Fruit fly (Drosophila melanogaster) whole organism, embryonic: ENCODE data around the gene Cys.

Source experiments
- Abd-B ChIP-seq: fragments of 200-800 bp; sonication (Bioruptor generic); optimal IDR thresholded peaks from 2 replicates; lab custom pipeline; 2018; ENCODE audit warnings: missing biosample characterization, mild to moderate bottlenecking, missing genetic modification characterization, moderate library complexity
- B-H1 ChIP-seq: fragments of 200-800 bp; sonication (Bioruptor generic); IDR thresholded peaks from 3 replicates; pipeline ENCODE4 v1.3.6; 2022; ENCODE audit warnings: missing biosample characterization, missing genetic modification characterization
- Bdp1 ChIP-seq: fragments of 200-800 bp; sonication (Bioruptor generic); optimal IDR thresholded peaks from 3 replicates; lab custom pipeline; 2016; ENCODE audit warnings: missing biosample characterization, missing genetic modification characterization
- CG10147 ChIP-seq: fragments of 200-800 bp; sonication (Bioruptor generic); optimal IDR thresholded peaks from 2 replicates; lab custom pipeline; 2019; ENCODE audit warnings: missing biosample characterization, mild to moderate bottlenecking, missing genetic modification characterization, moderate library complexity
- CG10209 ChIP-seq: fragments of 200-800 bp; sonication (Bioruptor generic); optimal IDR thresholded peaks from 3 replicates; lab custom pipeline; 2017; ENCODE audit warnings: missing biosample characterization, mild to moderate bottlenecking, missing genetic modification characterization, missing genetic modification reagents
- CG10267 ChIP-seq: fragments of 200-800 bp; sonication (Bioruptor generic); optimal IDR thresholded peaks from 2 replicates; lab custom pipeline; 2018; ENCODE audit warnings: missing biosample characterization, mild to moderate bottlenecking, missing genetic modification characterization, moderate library complexity
- CG10431 ChIP-seq: fragments of 200-800 bp; sonication (Bioruptor generic); optimal IDR thresholded peaks from 3 replicates; lab custom pipeline; 2018; ENCODE audit warnings: missing biosample characterization, mild to moderate bottlenecking, missing genetic modification characterization
- CG10462 ChIP-seq: fragments of 200-800 bp; sonication (Bioruptor generic); optimal IDR thresholded peaks from 2 replicates; lab custom pipeline; 2016; ENCODE audit warnings: missing biosample characterization, missing genetic modification characterization
- CG12659 ChIP-seq: fragments of 200-800 bp; sonication (Bioruptor generic); optimal IDR thresholded peaks from 3 replicates; lab custom pipeline; 2017; ENCODE audit warnings: mild to moderate bottlenecking, missing biosample characterization, missing genetic modification reagents, missing genetic modification characterization
- CG14710 ChIP-seq: fragments of 200-800 bp; sonication (Bioruptor generic); optimal IDR thresholded peaks from 3 replicates; lab custom pipeline; 2019; ENCODE audit warnings: missing biosample characterization, mild to moderate bottlenecking, missing genetic modification characterization, moderate library complexity
- CG15601 ChIP-seq: fragments of 200-800 bp; sonication (Bioruptor generic); optimal IDR thresholded peaks from 3 replicates; lab custom pipeline; 2019; ENCODE audit warnings: missing biosample characterization, mild to moderate bottlenecking, missing genetic modification characterization, moderate library complexity
- CG16813 ChIP-seq: fragments of 200-800 bp; sonication (Bioruptor generic); IDR thresholded peaks from 3 replicates; pipeline ENCODE4 v1.3.6; 2022; ENCODE audit warnings: missing biosample characterization, missing genetic modification characterization; ENCODE audit not compliant: partially characterized antibody
- CG16815 ChIP-seq: fragments of 200-800 bp; sonication (Bioruptor generic); optimal IDR thresholded peaks from 3 replicates; lab custom pipeline; 2017; ENCODE audit warnings: missing biosample characterization, mild to moderate bottlenecking, missing genetic modification characterization
- CG33213 ChIP-seq: fragments of 200-800 bp; sonication (Bioruptor generic); optimal IDR thresholded peaks from 3 replicates; lab custom pipeline; 2016; ENCODE audit warnings: missing biosample characterization, missing genetic modification characterization
- CG4854 ChIP-seq: fragments of 200-800 bp; sonication (Bioruptor generic); optimal IDR thresholded peaks from 2 replicates; lab custom pipeline; 2016; ENCODE audit warnings: missing biosample characterization, missing genetic modification characterization, inconsistent platforms
- CG7372 ChIP-seq: fragments of 200-800 bp; sonication (Bioruptor generic); IDR thresholded peaks from 2 replicates; pipeline ENCODE4 v1.3.6; 2022; ENCODE audit warnings: missing biosample characterization, missing genetic modification characterization
- CG8281 ChIP-seq: fragments of 200-800 bp; sonication (Bioruptor generic); optimal IDR thresholded peaks from 2 replicates; lab custom pipeline; 2018; ENCODE audit warnings: missing biosample characterization, mild to moderate bottlenecking, missing genetic modification characterization, moderate library complexity
- CG8359 ChIP-seq: fragments of 200-800 bp; sonication (Bioruptor generic); optimal IDR thresholded peaks from 2 replicates; lab custom pipeline; 2017; ENCODE audit warnings: missing biosample characterization, mild to moderate bottlenecking, missing genetic modification characterization, borderline replicate concordance
- CG8924 ChIP-seq: fragments of 200-800 bp; optimal IDR thresholded peaks from 3 replicates; lab custom pipeline; 2019; ENCODE audit warnings: missing biosample characterization, mild to moderate bottlenecking, missing genetic modification characterization, moderate library complexity
- CG9437 ChIP-seq: fragments of 200-800 bp; sonication (Bioruptor generic); optimal IDR thresholded peaks from 2 replicates; lab custom pipeline; 2018; ENCODE audit warnings: missing biosample characterization, mild to moderate bottlenecking, missing genetic modification characterization
- CoRest ChIP-seq: fragments of 200-800 bp; sonication (Bioruptor generic); optimal IDR thresholded peaks from 3 replicates; lab custom pipeline; 2018; ENCODE audit warnings: missing biosample characterization, mild to moderate bottlenecking, missing genetic modification characterization, moderate library complexity
- Dip3 ChIP-seq: fragments of 200-800 bp; sonication (Bioruptor generic); optimal IDR thresholded peaks from 3 replicates; lab custom pipeline; 2016; ENCODE audit warnings: missing biosample characterization, missing genetic modification characterization
- ERR ChIP-seq: fragments of 200-800 bp; sonication (Bioruptor generic); optimal IDR thresholded peaks from 2 replicates; lab custom pipeline; 2016; ENCODE audit warnings: missing biosample characterization, missing genetic modification characterization
- Gug ChIP-seq: fragments of 200-800 bp; sonication (Bioruptor generic); IDR thresholded peaks from 4 replicates; pipeline ENCODE4 v1.3.6; 2022; ENCODE audit warnings: missing biosample characterization, missing genetic modification characterization
- Mrtf ChIP-seq: fragments of 200-800 bp; sonication (Bioruptor generic); IDR thresholded peaks from 3 replicates; pipeline ENCODE4 v1.3.6; 2022; ENCODE audit warnings: missing biosample characterization, missing genetic modification characterization
- Nf-YB ChIP-seq: fragments of 200-800 bp; sonication (Bioruptor generic); optimal IDR thresholded peaks from 3 replicates; lab custom pipeline; 2019; ENCODE audit warnings: missing biosample characterization, mild to moderate bottlenecking, missing genetic modification characterization, moderate library complexity
- Ptx1 ChIP-seq: fragments of 200-800 bp; sonication (Bioruptor generic); IDR thresholded peaks from 2 replicates; pipeline ENCODE4 v1.3.6; 2022; ENCODE audit warnings: missing biosample characterization, missing genetic modification characterization
- Ravus ChIP-seq: fragments of 200-800 bp; sonication (Bioruptor generic); IDR thresholded peaks from 2 replicates; pipeline ENCODE4 v1.3.6; 2022; ENCODE audit warnings: missing biosample characterization, missing genetic modification characterization
- Usf ChIP-seq: fragments of 200-800 bp; sonication (Bioruptor generic); optimal IDR thresholded peaks from 2 replicates; lab custom pipeline; 2017; ENCODE audit warnings: missing genotype, missing biosample characterization, missing genetic modification characterization
- Xbp1 ChIP-seq: fragments of 200-800 bp; sonication (Bioruptor generic); optimal IDR thresholded peaks from 3 replicates; lab custom pipeline; 2016; ENCODE audit warnings: missing biosample characterization, mild to moderate bottlenecking, missing genetic modification characterization
- ap ChIP-seq: fragments of 200-800 bp; sonication (Bioruptor generic); IDR thresholded peaks from 2 replicates; pipeline ENCODE4 v1.3.6; 2022; ENCODE audit warnings: missing biosample characterization, missing genetic modification characterization
- ato ChIP-seq: fragments of 200-800 bp; sonication (Bioruptor generic); IDR thresholded peaks from 2 replicates; pipeline ENCODE4 v1.3.6; 2022; ENCODE audit warnings: missing biosample characterization, missing genetic modification characterization; ENCODE audit not compliant: partially characterized antibody
- bbx ChIP-seq: fragments of 200-800 bp; sonication (Bioruptor generic); IDR thresholded peaks from 2 replicates; pipeline ENCODE4 v1.3.6; 2022; ENCODE audit warnings: missing biosample characterization, missing genetic modification characterization; ENCODE audit not compliant: partially characterized antibody
- chinmo ChIP-seq: fragments of 200-800 bp; sonication (Bioruptor generic); IDR thresholded peaks from 4 replicates; pipeline ENCODE4 v1.3.6; 2022; ENCODE audit warnings: missing biosample characterization, missing genetic modification characterization; ENCODE audit not compliant: partially characterized antibody
- eyg ChIP-seq: fragments of 200-800 bp; sonication (Bioruptor generic); optimal IDR thresholded peaks from 3 replicates; lab custom pipeline; 2016; ENCODE audit warnings: missing biosample characterization, missing genetic modification characterization
- gce ChIP-seq: fragments of 200-800 bp; sonication (Bioruptor generic); IDR thresholded peaks from 3 replicates; pipeline ENCODE4 v1.3.6; 2022; ENCODE audit warnings: missing biosample characterization, missing genetic modification characterization
- hbn ChIP-seq: fragments of 200-800 bp; sonication (Bioruptor generic); IDR thresholded peaks from 2 replicates; pipeline ENCODE4 v1.3.6; 2022; ENCODE audit warnings: missing biosample characterization, missing genetic modification characterization; ENCODE audit not compliant: partially characterized antibody
- hkb ChIP-seq, 2 experiments: fragments of 200-800 bp in 1 of 2; fragments of >200 bp in 1 of 2; sonication (Bioruptor generic) in 1 of 2; IDR thresholded peaks in 1 of 2; optimal IDR thresholded peaks in 1 of 2; 2 replicates each; pipeline versions ENCODE4 v1.3.6 to Lab custom; 2017 to 2022; ENCODE audit warnings: missing biosample characterization in 1 of 2, missing genetic modification characterization in 1 of 2
- jing ChIP-seq: fragments of 200-800 bp; sonication (Bioruptor generic); optimal IDR thresholded peaks from 2 replicates; lab custom pipeline; 2018; ENCODE audit warnings: missing biosample characterization, mild to moderate bottlenecking, missing genetic modification characterization
- ken ChIP-seq: fragments of 200-800 bp; sonication (Bioruptor generic); IDR thresholded peaks from 3 replicates; pipeline ENCODE4 v1.3.6; 2022; ENCODE audit warnings: missing biosample characterization, missing genetic modification characterization
- kni ChIP-seq: fragments of 200-800 bp; sonication (Bioruptor generic); optimal IDR thresholded peaks from 3 replicates; lab custom pipeline; 2017; ENCODE audit warnings: mild to moderate bottlenecking, missing biosample characterization, missing genetic modification reagents, missing genetic modification characterization
- maf-S ChIP-seq: fragments of 200-800 bp; sonication (Bioruptor generic); optimal IDR thresholded peaks from 2 replicates; lab custom pipeline; 2016; ENCODE audit warnings: missing biosample characterization, missing genetic modification characterization
- pum ChIP-seq: fragments of 200-800 bp; sonication (Bioruptor generic); optimal IDR thresholded peaks from 2 replicates; lab custom pipeline; 2016; ENCODE audit warnings: missing biosample characterization, missing genetic modification characterization
- sim ChIP-seq: fragments of 200-800 bp; sonication (Bioruptor generic); IDR thresholded peaks from 2 replicates; pipeline ENCODE4 v1.3.6; 2022; ENCODE audit warnings: missing biosample characterization, missing genetic modification characterization
- vfl ChIP-seq: fragments of 200-800 bp; sonication (Bioruptor generic); optimal IDR thresholded peaks from 2 replicates; lab custom pipeline; 2016; ENCODE audit warnings: missing biosample characterization, missing genetic modification characterization
- wek ChIP-seq: fragments of 200-800 bp; sonication (Bioruptor generic); optimal IDR thresholded peaks from 3 replicates; lab custom pipeline; 2018; ENCODE audit warnings: missing biosample characterization, mild to moderate bottlenecking, missing genetic modification characterization, moderate library complexity
- yki ChIP-seq: fragments of >200 bp; optimal IDR thresholded peaks from 3 replicates; lab custom pipeline; 2018
- zen2 ChIP-seq: fragments of 200-800 bp; sonication (Bioruptor generic); IDR thresholded peaks from 3 replicates; pipeline ENCODE4 v1.3.6; 2022; ENCODE audit warnings: missing biosample characterization, missing genetic modification characterization; ENCODE audit not compliant: partially characterized antibody

The Cys gene

dm6 chr3R:14608892-14609692 lies 39.6 kb upstream of the Cys start, which contains the start of gene CG14853 (continued):
- TF ChIP-seq Dip3 (GFP tag; lab: Kevin White, UChicago): no peak
- TF ChIP-seq Bdp1 (GFP tag; lab: Kevin White, UChicago): no peak
- TF ChIP-seq CG4854 (GFP tag; lab: Kevin White, UChicago): no peak
- TF ChIP-seq hkb (optimal IDR thresholded peaks at IDR 0.05; lab: Kevin White, UChicago): no peak
- peak; percentile 79 for TF ChIP-seq hkb (GFP tag; IDR thresholded peaks at IDR 0.05; lab: Robert Waterston, UW)
- no peak for TF ChIP-seq yki (lab: Kevin White, UChicago)
- TF ChIP-seq CG16815 (GFP tag; lab: Kevin White, UChicago): peak; percentile 53
- TF ChIP-seq Gug (GFP tag; lab: Robert Waterston, UW): peak; percentile 52; the same call in 2 of the 4 replicates
- TF ChIP-seq hbn (GFP tag; lab: Robert Waterston, UW): no peak
- TF ChIP-seq wek (GFP tag; lab: Kevin White, UChicago): peak; percentile 82
- TF ChIP-seq CG8359 (GFP tag; lab: Kevin White, UChicago): peak; percentile 32
- no peak for TF ChIP-seq CG33213 (GFP tag; lab: Kevin White, UChicago)
- TF ChIP-seq maf-S (GFP tag; lab: Kevin White, UChicago): no peak
- TF ChIP-seq ERR (GFP tag; lab: Kevin White, UChicago): no peak
- TF ChIP-seq jing (GFP tag; lab: Kevin White, UChicago): peak; percentile 55
- peak; percentile 75 for TF ChIP-seq Mrtf (GFP tag; lab: Robert Waterston, UW)
- no peak for TF ChIP-seq chinmo (GFP tag; lab: Robert Waterston, UW)
- TF ChIP-seq Xbp1 (GFP tag; lab: Kevin White, UChicago): peak; percentile 90
- peak; percentile 59 for TF ChIP-seq kni
- TF ChIP-seq Ptx1 (GFP tag; lab: Robert Waterston, UW): peak; percentile 76
- TF ChIP-seq CoRest (tag; lab: Kevin White, UChicago): peak; percentile 94
- no peak for TF ChIP-seq pum
- peak; percentile 68 for TF ChIP-seq CG10267
- TF ChIP-seq Nf-YB: peak; percentile 73
- no peak for TF ChIP-seq bbx (GFP tag; lab: Robert Waterston, UW)
- TF ChIP-seq CG10147 (GFP tag; lab: Kevin White, UChicago): no peak
- peak; percentile 84 for TF ChIP-seq CG9437 (GFP tag; lab: Kevin White, UChicago)
- TF ChIP-seq CG15601 (tag; lab: Kevin White, UChicago): peak; percentile 83
- TF ChIP-seq ken (GFP tag; lab: Robert Waterston, UW): peak; percentile 38; the same call in 1 of the 3 replicates
- TF ChIP-seq ap (GFP tag; lab: Robert Waterston, UW): peak; percentile 79
- TF ChIP-seq CG10462: peak; percentile 84
- TF ChIP-seq eyg (GFP tag; lab: Kevin White, UChicago): peak; percentile 4
- TF ChIP-seq Ravus: peak; percentile 39
- TF ChIP-seq gce: peak; percentile 77; the same call in 2 of the 3 replicates
- TF ChIP-seq CG10209 (GFP tag; lab: Kevin White, UChicago): peak; percentile 85
- no peak for TF ChIP-seq ato (GFP tag; lab: Robert Waterston, UW)
- peak; percentile 67 for TF ChIP-seq CG7372
- TF ChIP-seq CG10431 (GFP tag; lab: Kevin White, UChicago): peak; percentile 64
- TF ChIP-seq CG12659 (GFP tag; lab: Kevin White, UChicago): peak; percentile 93
- TF ChIP-seq CG8281 (tag; lab: Kevin White, UChicago): peak; percentile 29
- peak; percentile 13 for TF ChIP-seq Usf
- peak; percentile 89 for TF ChIP-seq CG8924
- TF ChIP-seq CG16813 (GFP tag; lab: Robert Waterston, UW): no peak
- peak; percentile 4; the same call in 1 of the 2 replicates for TF ChIP-seq sim (GFP tag; lab: Robert Waterston, UW)
- TF ChIP-seq Abd-B (GFP tag; lab: Kevin White, UChicago): peak; percentile 72
- no peak for TF ChIP-seq vfl (GFP tag; lab: Kevin White, UChicago)
- peak; percentile 45 for TF ChIP-seq CG14710 (tag; lab: Kevin White, UChicago)
- no peak for TF ChIP-seq zen2 (GFP tag; lab: Robert Waterston, UW)
- peak; percentile 71 for TF ChIP-seq B-H1 (GFP tag; lab: Robert Waterston, UW)
